Worm (Caenorhabditis elegans) whole organism, L1 larva: ENCODE measurements around the gene enri-1.

ENCODE experiments used
- C04F5.9 ChIP-seq: sonication (generic microtip); optimal IDR thresholded peaks from 2 replicates; lab custom pipeline; 2016; ENCODE audit warnings: missing genetic modification characterization, missing compliant biosample characterization
- ceh-82 ChIP-seq, 3 experiments: fragments of 150-350 bp in 1 of 3; sonication (generic microtip) in 2 of 3; optimal IDR thresholded peaks; 2 replicates each; lab custom pipeline; 2014 to 2017; ENCODE audit warnings: missing biosample characterization in 3 of 3, missing genetic modification characterization in 3 of 3
- fkh-10 ChIP-seq: sonication (generic microtip); optimal IDR thresholded peaks from 2 replicates; lab custom pipeline; 2017; ENCODE audit warnings: missing biosample characterization, missing genetic modification reagents, missing genetic modification characterization
- lin-39 ChIP-seq: fragments of 150-350 bp; optimal IDR thresholded peaks from 2 replicates; lab custom pipeline; 2014; ENCODE audit warnings: missing biosample characterization, missing genetic modification reagents, missing genetic modification characterization
- lsy-2 ChIP-seq, 2 experiments: fragments of 150-350 bp; optimal IDR thresholded peaks; 2 replicates each; lab custom pipeline; 2014; ENCODE audit warnings: missing biosample characterization in 2 of 2, missing genetic modification characterization in 2 of 2
- nhr-12 ChIP-seq: sonication (generic microtip); optimal IDR thresholded peaks from 2 replicates; lab custom pipeline; 2017; ENCODE audit warnings: missing biosample characterization, missing genetic modification characterization
- nhr-237 ChIP-seq: fragments of 150-350 bp; optimal IDR thresholded peaks from 2 replicates; lab custom pipeline; 2014; ENCODE audit warnings: missing biosample characterization, missing genetic modification characterization
- snpc-4 ChIP-seq: fragments of 150-350 bp; optimal IDR thresholded peaks from 2 replicates; lab custom pipeline; 2014; ENCODE audit warnings: missing biosample characterization, missing genetic modification characterization

- TF ChIP-seq nhr-12 (tag; lab: Kevin White, UChicago) (no peak), ceh-82 (tag; optimal IDR thresholded peaks at IDR 0.05; lab: Kevin White, UChicago) (no peak), lin-39 (tag; lab: Kevin White, UChicago) (no peak), C04F5.9 (no peak), nhr-237 (tag; lab: Kevin White, UChicago) (no peak), fkh-10 (GFP tag; lab: Kevin White, UChicago) (no peak), lsy-2 (tag; optimal IDR thresholded peaks at IDR 0.05; lab: Kevin White, UChicago) (peak in 1 of 2 experiments; percentile 10), snpc-4 (tag; lab: Kevin White, UChicago) (no peak)
Measured at ce11 chrII:2340974-2341373, 441 bp downstream of the enri-1 start.
